Fruit fly (Drosophila melanogaster) whole organism: ENCODE measurements around the gene CG8671.

ENCODE experiments used
- CG8478 ChIP-seq: fragments of >200 bp; optimal IDR thresholded peaks from 2 replicates; lab custom pipeline; 2018; ENCODE audit warnings: inconsistent platforms
- Dll ChIP-seq: fragments of >200 bp; optimal IDR thresholded peaks from 2 replicates; lab custom pipeline; 2017
- EcR ChIP-seq, 2 experiments: fragments of >200 bp; optimal IDR thresholded peaks; 2 replicates each; lab custom pipeline; 2017; ENCODE audit warnings: missing biosample characterization in 2 of 2, missing genetic modification characterization in 2 of 2, missing genetic modification reagents in 2 of 2
- pan ChIP-seq: fragments of >200 bp; optimal IDR thresholded peaks from 2 replicates; lab custom pipeline; 2017
- psq ChIP-seq: fragments of >200 bp; optimal IDR thresholded peaks from 2 replicates; lab custom pipeline; 2017
- usp ChIP-seq: fragments of >200 bp; optimal IDR thresholded peaks from 2 replicates; lab custom pipeline; 2017; ENCODE audit warnings: missing biosample characterization, missing genetic modification characterization, mixed read lengths

The CG8671 gene

DNA sequence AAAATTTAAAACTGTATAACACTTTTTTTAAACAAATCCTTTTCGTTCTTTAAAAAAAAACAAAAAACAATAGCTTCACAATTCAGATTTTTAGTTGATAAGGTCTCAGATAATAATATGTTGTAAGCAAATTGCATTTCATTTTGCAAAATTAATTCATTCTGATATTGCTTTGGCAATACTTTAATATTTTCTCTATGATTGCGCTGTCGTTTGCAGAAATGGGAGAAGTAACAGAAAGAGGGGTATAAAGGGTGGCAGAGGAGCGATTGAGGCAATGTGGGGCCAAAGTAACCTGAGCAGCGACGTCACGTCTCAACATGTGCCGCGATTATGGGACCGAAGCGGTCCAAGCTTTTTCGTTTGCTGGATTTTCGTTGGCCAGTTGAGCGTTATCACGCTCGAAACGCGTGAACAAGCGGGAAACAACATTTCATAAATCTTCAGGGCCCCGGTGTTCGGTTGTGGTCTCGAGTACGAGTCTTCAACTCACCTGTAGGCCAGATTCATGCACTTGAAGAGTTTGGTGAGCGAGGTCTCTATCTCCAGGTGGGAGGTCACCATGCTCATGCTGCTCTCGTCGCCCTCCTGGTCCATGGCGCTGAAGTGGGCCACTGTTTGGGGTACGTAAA, 45.2 kb downstream of the CG8671 start:
- TF ChIP-seq EcR (GFP tag; optimal IDR thresholded peaks at IDR 0.05; lab: Kevin White, UChicago) (no peak), usp (GFP tag; lab: Kevin White, UChicago) (no peak), CG8478 (lab: Kevin White, UChicago) (no peak), psq (no peak), Dll (lab: Kevin White, UChicago) (no peak), pan (lab: Kevin White, UChicago) (no peak)

dm6 chr2L:21309058-21309753, 46.5 kb downstream of the CG8671 start:
- TF ChIP-seq Dll (lab: Kevin White, UChicago), result no peak
- peak in 1 of 2 experiments; percentile 55 for TF ChIP-seq EcR (GFP tag; optimal IDR thresholded peaks at IDR 0.05; lab: Kevin White, UChicago)

- no peak for TF ChIP-seq psq
Observed at dm6 chr2L:21309754-21310426, 47.1 kb downstream of the CG8671 start, which contains the start of gene Mondo. Gene Mondo (minus strand): TSS chr2L:21310050.

DNA sequence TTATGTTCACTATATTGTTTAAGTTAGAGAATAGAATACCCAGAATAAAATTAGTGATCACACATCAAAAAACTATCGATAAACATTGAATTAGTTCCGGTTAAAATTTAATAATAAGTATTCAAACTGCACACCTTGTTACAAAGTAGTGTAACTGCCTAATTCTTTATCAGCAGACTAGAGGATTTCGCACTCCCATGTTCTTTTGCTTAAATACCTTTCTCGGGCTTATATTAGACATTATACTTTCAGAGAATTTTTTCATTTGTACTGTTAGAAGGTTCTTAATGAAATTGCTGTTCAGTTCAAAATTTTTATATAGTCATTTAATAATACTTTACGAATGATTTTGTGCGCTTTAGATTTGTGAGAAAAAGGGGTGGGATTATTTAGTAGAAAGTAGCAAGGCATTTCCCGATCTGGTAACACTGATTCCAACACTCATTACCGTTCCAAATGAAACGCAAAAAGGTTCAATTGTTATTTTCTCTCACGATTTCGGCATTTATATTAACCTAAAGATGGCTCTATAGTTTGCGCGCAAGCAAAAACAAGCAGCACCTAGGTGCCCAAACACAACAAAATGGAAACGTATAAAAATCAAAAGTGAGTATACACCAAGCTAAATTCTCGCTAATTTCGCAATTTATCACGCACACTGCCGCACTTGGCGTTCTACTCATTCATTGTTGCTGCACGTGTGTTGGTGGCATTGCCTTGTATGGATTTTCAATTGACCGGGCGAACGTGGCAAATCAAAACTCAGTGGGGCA, 47.9 kb downstream of the CG8671 start, which contains the start of gene crc:
TSS of gene crc (plus strand) at position 440 of the 773 bp plus-strand sequence.
- TF ChIP-seq psq (no peak), CG8478 (lab: Kevin White, UChicago) (no peak), EcR (GFP tag; optimal IDR thresholded peaks at IDR 0.05; lab: Kevin White, UChicago) (no peak), usp (GFP tag; lab: Kevin White, UChicago) (no peak), Dll (lab: Kevin White, UChicago) (no peak), pan (lab: Kevin White, UChicago) (no peak)

DNA sequence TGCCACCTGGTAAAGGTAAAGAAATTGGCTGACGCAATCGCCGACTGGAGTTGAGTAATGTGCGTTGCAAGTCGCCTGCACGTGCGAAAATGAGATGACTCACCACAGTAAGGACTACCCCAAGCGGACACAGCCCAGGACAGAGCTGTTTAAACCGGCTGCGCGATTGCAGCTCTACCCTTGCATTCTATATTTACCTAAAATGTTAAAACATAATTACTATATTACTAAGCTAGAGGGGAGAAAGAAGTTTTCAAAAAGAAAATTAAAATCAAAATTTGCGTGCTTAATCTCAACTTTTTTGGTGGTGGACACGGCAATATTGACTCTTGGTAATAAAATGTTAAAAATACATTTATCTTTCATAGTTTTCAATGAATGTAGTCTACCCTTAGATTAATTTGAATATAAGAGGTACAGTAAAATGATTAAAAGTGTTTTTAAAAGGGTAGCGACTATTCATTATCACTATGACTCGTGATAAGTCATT, 48.5 kb downstream of the CG8671 start:
- TF ChIP-seq EcR (GFP tag; optimal IDR thresholded peaks at IDR 0.05; lab: Kevin White, UChicago) (no peak), Dll (lab: Kevin White, UChicago) (no peak), psq (no peak), pan (lab: Kevin White, UChicago) (no peak), CG8478 (lab: Kevin White, UChicago) (no peak), usp (GFP tag; lab: Kevin White, UChicago) (no peak)

- TF ChIP-seq CG8478 (lab: Kevin White, UChicago), result no peak
- no peak for TF ChIP-seq usp (GFP tag; lab: Kevin White, UChicago)
- no peak for TF ChIP-seq psq
- no peak for TF ChIP-seq EcR (GFP tag; optimal IDR thresholded peaks at IDR 0.05; lab: Kevin White, UChicago)
- no peak for TF ChIP-seq pan (lab: Kevin White, UChicago)
- no peak for TF ChIP-seq Dll (lab: Kevin White, UChicago)
Observed at dm6 chr2L:21312831-21313437, 50.2 kb downstream of the CG8671 start.

DNA sequence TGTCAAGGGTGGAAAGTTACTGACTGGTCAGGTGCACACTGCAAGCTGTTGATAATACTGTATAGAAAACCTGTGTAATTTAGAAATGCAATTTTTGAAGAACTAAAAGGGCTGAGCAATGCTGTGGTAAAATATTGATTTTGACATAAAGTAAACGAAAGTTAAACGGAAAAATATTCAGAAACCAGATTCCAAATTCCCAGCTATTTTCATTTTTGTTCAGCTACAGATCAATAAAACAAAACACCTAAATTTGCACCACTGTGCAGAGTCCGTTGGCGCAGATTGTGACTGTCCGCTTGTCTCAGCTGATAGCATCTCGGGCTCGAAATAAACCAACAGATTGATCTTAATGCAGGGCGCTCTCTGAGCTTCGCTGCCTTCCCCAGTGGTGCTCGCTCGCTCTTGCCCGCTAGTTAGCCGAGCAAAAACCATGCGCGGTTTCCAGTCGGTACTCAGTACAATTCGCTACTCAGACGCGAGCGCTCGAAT, 51.2 kb downstream of the CG8671 start, which contains the start of gene CG46314:
TSS of gene CG46314 (plus strand) at position 452 of the 492 bp plus-strand sequence.
- no peak for TF ChIP-seq pan (lab: Kevin White, UChicago)
- no peak for TF ChIP-seq CG8478 (lab: Kevin White, UChicago)
- TF ChIP-seq EcR (GFP tag; optimal IDR thresholded peaks at IDR 0.05; lab: Kevin White, UChicago), result no peak
- no peak for TF ChIP-seq psq
- no peak for TF ChIP-seq Dll (lab: Kevin White, UChicago)
- no peak for TF ChIP-seq usp (GFP tag; lab: Kevin White, UChicago)

- TF ChIP-seq Dll (lab: Kevin White, UChicago), result no peak
- no peak for TF ChIP-seq usp (GFP tag; lab: Kevin White, UChicago)
- TF ChIP-seq CG8478 (lab: Kevin White, UChicago), result no peak
- TF ChIP-seq EcR (GFP tag; optimal IDR thresholded peaks at IDR 0.05; lab: Kevin White, UChicago), result no peak
- TF ChIP-seq pan (lab: Kevin White, UChicago), result no peak
- TF ChIP-seq psq, result no peak
Observed at dm6 chr2L:21316716-21317115, 54.0 kb downstream of the CG8671 start.

DNA sequence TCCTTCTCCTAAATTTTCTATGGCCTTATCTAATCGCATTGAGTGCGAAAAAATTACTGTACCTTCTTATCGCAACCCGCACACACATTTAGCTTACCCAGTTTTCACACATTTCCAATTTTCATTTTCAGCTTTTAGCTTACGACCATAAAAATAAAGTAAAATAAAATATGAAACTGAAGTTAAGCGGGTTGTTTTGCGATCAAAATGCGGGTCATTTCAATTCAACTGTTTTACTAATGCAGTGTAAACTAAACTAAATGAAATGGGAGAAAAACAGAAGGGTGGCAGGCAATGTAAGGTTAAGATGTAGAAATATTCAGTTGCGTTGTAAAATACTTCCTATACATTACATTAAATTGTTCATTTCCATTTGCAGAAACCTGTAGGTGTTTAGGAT, 59.4 kb downstream of the CG8671 start:
- TF ChIP-seq Dll (lab: Kevin White, UChicago), result no peak
- no peak for TF ChIP-seq psq
- no peak for TF ChIP-seq EcR (GFP tag; optimal IDR thresholded peaks at IDR 0.05; lab: Kevin White, UChicago)
- TF ChIP-seq CG8478 (lab: Kevin White, UChicago), result no peak
- no peak for TF ChIP-seq usp (GFP tag; lab: Kevin White, UChicago)
- no peak for TF ChIP-seq pan (lab: Kevin White, UChicago)

- TF ChIP-seq psq, result no peak
- TF ChIP-seq usp (GFP tag; lab: Kevin White, UChicago), result no peak
- TF ChIP-seq Dll (lab: Kevin White, UChicago), result no peak
- no peak for TF ChIP-seq CG8478 (lab: Kevin White, UChicago)
Observed at dm6 chr2L:21324438-21324890, 61.7 kb downstream of the CG8671 start.
